Worm (Caenorhabditis elegans): ENCODE data around the gene epg-6.

The epg-6 gene

DNA sequence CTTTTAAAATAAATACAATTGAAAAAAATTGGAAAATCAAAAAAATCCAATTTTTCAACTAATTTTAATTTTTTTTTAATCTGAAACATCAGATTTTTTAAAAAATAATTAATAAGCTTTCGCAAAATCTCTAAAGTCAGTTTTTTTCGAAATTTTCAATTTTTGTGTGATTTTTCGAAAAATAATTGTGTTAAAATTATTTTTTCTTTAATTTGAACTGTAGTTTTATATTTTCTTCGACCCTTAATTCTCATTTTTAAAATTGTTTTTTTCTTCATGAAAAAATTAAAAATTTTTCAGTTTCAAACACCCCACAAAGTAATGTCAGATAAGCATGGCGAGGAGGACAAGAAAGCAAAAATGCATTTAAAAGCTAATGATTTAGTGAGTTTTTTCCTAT, 5.1 kb upstream of the epg-6 start, which contains the start of gene rabx-5:
TSS of gene rabx-5 (plus strand) at position 301 of the 400 bp plus-strand sequence.
- no peak for TF ChIP-seq nhr-6 (tag; optimal IDR thresholded peaks at IDR 0.05)
- TF ChIP-seq R02D3.7 (tag; optimal IDR thresholded peaks at IDR 0.05) = no peak
- no peak for TF ChIP-seq nhr-21 (tag; optimal IDR thresholded peaks at IDR 0.05)
- TF ChIP-seq ama-1 (optimal IDR thresholded peaks at IDR 0.05) = no peak
- no peak for TF ChIP-seq sem-4 (tag; optimal IDR thresholded peaks at IDR 0.05)
- TF ChIP-seq elt-3 (tag; optimal IDR thresholded peaks at IDR 0.05) = no peak

DNA sequence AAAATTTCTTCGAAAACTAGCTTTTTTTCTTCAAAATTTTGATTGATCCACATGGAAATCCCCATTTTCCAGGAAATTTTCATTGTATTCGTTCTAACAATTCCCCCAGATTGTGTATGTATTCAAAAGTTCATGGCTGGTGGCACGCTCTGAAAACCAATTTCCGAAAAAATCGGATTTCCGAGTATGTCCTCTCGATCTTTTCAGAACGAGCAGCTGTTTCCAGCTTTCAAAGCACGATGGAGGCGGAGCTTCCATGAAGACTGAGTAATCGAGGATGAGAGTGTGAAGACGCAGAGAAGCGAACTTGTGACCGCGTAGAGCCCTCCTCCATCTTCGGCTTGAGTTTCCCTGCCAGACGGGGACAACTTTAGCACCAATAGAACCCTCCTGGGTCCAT, 4.3 kb upstream of the epg-6 start:
- no peak for TF ChIP-seq unc-62 (GFP tag; optimal IDR thresholded peaks at IDR 0.05)
- TF ChIP-seq nhr-77 (tag; optimal IDR thresholded peaks at IDR 0.05) = no peak
- TF ChIP-seq ceh-82 (tag; optimal IDR thresholded peaks at IDR 0.05) = no peak
- TF ChIP-seq unc-55 (GFP tag; optimal IDR thresholded peaks at IDR 0.05) = peak; percentile 6
- no peak for TF ChIP-seq mbf-1 (tag; optimal IDR thresholded peaks at IDR 0.05)
- TF ChIP-seq fos-1 (tag; optimal IDR thresholded peaks at IDR 0.05) = no peak
- no peak for TF ChIP-seq ztf-11 (tag; optimal IDR thresholded peaks at IDR 0.05)
- no peak for TF ChIP-seq alr-1 (tag; optimal IDR thresholded peaks at IDR 0.05)
- TF ChIP-seq C34F6.9 (tag; optimal IDR thresholded peaks at IDR 0.05) = peak; percentile 18
- TF ChIP-seq nhr-10 (tag; optimal IDR thresholded peaks at IDR 0.05) = no peak
- peak in 1 of 2 experiments; percentile 23 for TF ChIP-seq lsy-2 (tag; optimal IDR thresholded peaks at IDR 0.05)
- peak; percentile 32 for TF ChIP-seq nhr-129 (tag; optimal IDR thresholded peaks at IDR 0.05)
- TF ChIP-seq crh-2 (tag; optimal IDR thresholded peaks at IDR 0.05) = no peak
- TF ChIP-seq ztf-1 (GFP tag; conservative IDR thresholded peaks at IDR 0.05) = no peak
- TF ChIP-seq sma-3 (GFP tag; optimal IDR thresholded peaks at IDR 0.05) = no peak
- TF ChIP-seq R02D3.7 (tag; optimal IDR thresholded peaks at IDR 0.05) = no peak
- TF ChIP-seq aly-2 (tag; optimal IDR thresholded peaks at IDR 0.05) = no peak
- TF ChIP-seq ceh-16 (tag; optimal IDR thresholded peaks at IDR 0.05) = no peak
- TF ChIP-seq nhr-21 (tag; optimal IDR thresholded peaks at IDR 0.05) = peak; percentile 45
- TF ChIP-seq lin-11 (tag; optimal IDR thresholded peaks at IDR 0.05) = peak; percentile 55
- TF ChIP-seq gmeb-1 (tag; optimal IDR thresholded peaks at IDR 0.05) = no peak

ce11 chrIII:10603248-10603647, 3.3 kb upstream of the epg-6 start, which contains the start of gene Y39A1A.2:
TSS of gene Y39A1A.2 (minus strand) at chrIII:10603566.
- no peak for TF ChIP-seq ztf-11 (tag; optimal IDR thresholded peaks at IDR 0.05)
- TF ChIP-seq F13H6.1 (tag; optimal IDR thresholded peaks at IDR 0.05) = no peak
- TF ChIP-seq nhr-23 (tag; optimal IDR thresholded peaks at IDR 0.05) = no peak
- no peak for TF ChIP-seq unc-55 (GFP tag; optimal IDR thresholded peaks at IDR 0.05)
- TF ChIP-seq gmeb-1 (tag; optimal IDR thresholded peaks at IDR 0.05) = no peak
- TF ChIP-seq peb-1 (tag; optimal IDR thresholded peaks at IDR 0.05) = no peak
- TF ChIP-seq unc-62 (GFP tag; optimal IDR thresholded peaks at IDR 0.05) = no peak
- TF ChIP-seq sma-9 (GFP tag; optimal IDR thresholded peaks at IDR 0.05) = no peak
- TF ChIP-seq sma-9 (tag; optimal IDR thresholded peaks at IDR 0.05) = no peak
- TF ChIP-seq blmp-1 (tag; optimal IDR thresholded peaks at IDR 0.05; ENCODE audit: insufficient read depth) = no peak
- TF ChIP-seq mbf-1 (tag; optimal IDR thresholded peaks at IDR 0.05) = no peak
- TF ChIP-seq skn-1 (tag; optimal IDR thresholded peaks at IDR 0.05) = no peak
- TF ChIP-seq nhr-11 (tag; optimal IDR thresholded peaks at IDR 0.05) = no peak
- TF ChIP-seq nhr-129 (tag; optimal IDR thresholded peaks at IDR 0.05) = no peak
- TF ChIP-seq elt-3 (tag; optimal IDR thresholded peaks at IDR 0.05) = no peak
- no peak for TF ChIP-seq C34F6.9 (tag; optimal IDR thresholded peaks at IDR 0.05)
- no peak for TF ChIP-seq lin-11 (tag; optimal IDR thresholded peaks at IDR 0.05)
- TF ChIP-seq Y55F3AM.14 (GFP tag; optimal IDR thresholded peaks at IDR 0.05) = no peak
- no peak for TF ChIP-seq crh-2 (tag; optimal IDR thresholded peaks at IDR 0.05)
- no peak for TF ChIP-seq mab-5 (tag; optimal IDR thresholded peaks at IDR 0.05)

- TF ChIP-seq sma-9 (GFP tag; optimal IDR thresholded peaks at IDR 0.05) (peak; percentile 12), sma-9 (tag; optimal IDR thresholded peaks at IDR 0.05) (no peak), nhr-129 (tag; optimal IDR thresholded peaks at IDR 0.05) (no peak), skn-1 (tag; optimal IDR thresholded peaks at IDR 0.05) (no peak)
Measured at ce11 chrIII:10600894-10601293, 906 bp upstream of the epg-6 start.

DNA sequence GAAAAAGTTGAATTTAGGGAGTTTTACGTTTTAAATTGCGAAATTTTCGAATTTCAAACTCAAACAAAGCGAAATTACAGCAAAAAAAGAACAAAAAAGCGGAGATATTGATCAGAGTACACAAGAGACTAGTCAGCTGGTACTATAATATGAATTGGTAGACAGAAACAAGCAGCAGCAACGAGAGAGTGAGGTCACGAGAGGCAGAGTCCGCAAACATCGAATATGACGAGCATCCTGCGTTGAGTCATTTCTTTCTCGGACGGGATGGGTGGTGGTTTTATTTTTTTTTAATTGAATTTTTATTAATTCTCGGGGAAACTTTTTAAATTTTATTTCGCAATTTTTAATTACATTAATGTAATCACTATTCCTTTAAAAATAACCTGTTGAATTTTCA, 289 bp downstream of the epg-6 start:
- TF ChIP-seq fos-1 (tag; optimal IDR thresholded peaks at IDR 0.05) (peak; percentile 98), nhr-6 (tag; optimal IDR thresholded peaks at IDR 0.05) (peak; percentile 30), egl-27 (tag; optimal IDR thresholded peaks at IDR 0.05) (peak; percentile 49), nhr-11 (tag; optimal IDR thresholded peaks at IDR 0.05) (no peak), lin-39 (tag; optimal IDR thresholded peaks at IDR 0.05) (no peak), alr-1 (tag; optimal IDR thresholded peaks at IDR 0.05) (no peak), skn-1 (tag; optimal IDR thresholded peaks at IDR 0.05) (no peak), F13H6.1 (tag; optimal IDR thresholded peaks at IDR 0.05) (peak; percentile 69), ama-1 (optimal IDR thresholded peaks at IDR 0.05) (peak; percentile 17), nhr-21 (tag; optimal IDR thresholded peaks at IDR 0.05) (peak; percentile 10), lin-13 (GFP tag; optimal IDR thresholded peaks at IDR 0.05) (peak; percentile 46), ceh-16 (tag; optimal IDR thresholded peaks at IDR 0.05) (peak; percentile 27), gmeb-1 (tag; optimal IDR thresholded peaks at IDR 0.05) (peak; percentile 74), nhr-12 (tag; optimal IDR thresholded peaks at IDR 0.05) (no peak), blmp-1 (tag; optimal IDR thresholded peaks at IDR 0.05; ENCODE audit: insufficient read depth) (peak; percentile 1), elt-1 (tag; optimal IDR thresholded peaks at IDR 0.05) (no peak), sem-4 (tag; optimal IDR thresholded peaks at IDR 0.05) (no peak), Y55F3AM.14 (GFP tag; optimal IDR thresholded peaks at IDR 0.05) (no peak), elt-3 (tag; optimal IDR thresholded peaks at IDR 0.05) (no peak), unc-55 (GFP tag; optimal IDR thresholded peaks at IDR 0.05) (peak; percentile 67), mab-5 (tag; optimal IDR thresholded peaks at IDR 0.05) (peak; percentile 8), C34F6.9 (tag; optimal IDR thresholded peaks at IDR 0.05) (peak; percentile 88), snpc-4 (tag; optimal IDR thresholded peaks at IDR 0.05) (peak; percentile 23), ZK546.5 (tag; optimal IDR thresholded peaks at IDR 0.05) (no peak), nhr-25 (tag; optimal IDR thresholded peaks at IDR 0.05) (peak; percentile 75), sma-3 (GFP tag; optimal IDR thresholded peaks at IDR 0.05) (peak; percentile 31), lsy-2 (tag; optimal IDR thresholded peaks at IDR 0.05) (peak; percentile 49 to 85)
